Fruit fly (Drosophila melanogaster) whole organism, embryonic: ENCODE data around the gene Spn28Dc.

Source experiments
- Adf1 ChIP-seq: fragments of 200-800 bp; sonication (Bioruptor generic); IDR thresholded peaks from 2 replicates; pipeline ENCODE4 v1.3.6; 2022; ENCODE audit warnings: missing biosample characterization, missing genetic modification characterization
- Awh ChIP-seq: fragments of 200-800 bp; sonication (Bioruptor generic); IDR thresholded peaks from 2 replicates; pipeline ENCODE4, ENCODE4 v1.3.6; 2022; ENCODE audit warnings: missing biosample characterization, missing genetic modification characterization
- B-H1 ChIP-seq: fragments of 200-800 bp; sonication (Bioruptor generic); IDR thresholded peaks from 3 replicates; pipeline ENCODE4 v1.3.6; 2022; ENCODE audit warnings: missing biosample characterization, missing genetic modification characterization
- CG10959 ChIP-seq: fragments of 200-800 bp; sonication (Bioruptor generic); IDR thresholded peaks from 2 replicates; pipeline ENCODE4 v1.3.6; 2022; ENCODE audit warnings: missing biosample characterization, missing genetic modification characterization
- CG11093 ChIP-seq: fragments of 200-800 bp; sonication (Bioruptor generic); IDR thresholded peaks from 3 replicates; pipeline ENCODE4 v1.3.6; 2022; ENCODE audit warnings: missing biosample characterization, missing genetic modification characterization
- CG11504 ChIP-seq: fragments of 200-800 bp; sonication (Bioruptor generic); optimal IDR thresholded peaks from 3 replicates; lab custom pipeline; 2019; ENCODE audit warnings: missing biosample characterization, mild to moderate bottlenecking, missing genetic modification characterization, moderate library complexity
- CG12769 ChIP-seq: fragments of 200-800 bp; sonication (Bioruptor generic); optimal IDR thresholded peaks from 2 replicates; lab custom pipeline; 2019; ENCODE audit warnings: missing biosample characterization, mild to moderate bottlenecking, missing genetic modification characterization, moderate library complexity
- CG13894 ChIP-seq: fragments of 200-800 bp; sonication (Bioruptor generic); optimal IDR thresholded peaks from 3 replicates; lab custom pipeline; 2018; ENCODE audit warnings: missing biosample characterization, mild to moderate bottlenecking, missing genetic modification characterization, moderate library complexity
- CG15514 ChIP-seq: fragments of 200-800 bp; sonication (Bioruptor generic); optimal IDR thresholded peaks from 3 replicates; lab custom pipeline; 2017; ENCODE audit warnings: missing biosample characterization, missing genetic modification characterization, mild to moderate bottlenecking, moderate library complexity, missing genetic modification reagents
- CG17186 ChIP-seq: fragments of 200-800 bp; sonication (Bioruptor generic); optimal IDR thresholded peaks from 3 replicates; lab custom pipeline; 2017; ENCODE audit warnings: missing biosample characterization, missing genetic modification reagents, missing genetic modification characterization
- CG17912 ChIP-seq: fragments of 200-800 bp; sonication (Bioruptor generic); optimal IDR thresholded peaks from 2 replicates; lab custom pipeline; 2018; ENCODE audit warnings: missing biosample characterization, mild to moderate bottlenecking, missing genetic modification characterization
- CG2116 ChIP-seq: fragments of 200-800 bp; sonication (Bioruptor generic); optimal IDR thresholded peaks from 3 replicates; lab custom pipeline; 2018; ENCODE audit warnings: missing biosample characterization, mild to moderate bottlenecking, missing genetic modification characterization
- CG3407 ChIP-seq: fragments of 200-800 bp; sonication (Bioruptor generic); optimal IDR thresholded peaks from 2 replicates; lab custom pipeline; 2018; ENCODE audit warnings: missing biosample characterization, mild to moderate bottlenecking, missing genetic modification characterization
- CG34224 ChIP-seq: fragments of 200-800 bp; sonication (Bioruptor generic); IDR thresholded peaks from 3 replicates; pipeline ENCODE4 v1.3.6; 2022; ENCODE audit warnings: missing biosample characterization, missing genetic modification characterization; ENCODE audit not compliant: partially characterized antibody
- CG4328 ChIP-seq: fragments of 200-800 bp; sonication (Bioruptor generic); optimal IDR thresholded peaks from 3 replicates; lab custom pipeline; 2017; ENCODE audit warnings: missing biosample characterization, missing genetic modification reagents, missing genetic modification characterization
- CTCF ChIP-seq: fragments of 200-800 bp; sonication (Bioruptor generic); optimal IDR thresholded peaks from 2 replicates; lab custom pipeline; 2017; ENCODE audit warnings: missing biosample characterization, mild to moderate bottlenecking, missing genetic modification characterization, moderate library complexity
- D19A ChIP-seq: fragments of 200-800 bp; optimal IDR thresholded peaks from 3 replicates; lab custom pipeline; 2019; ENCODE audit warnings: missing biosample characterization, mild to moderate bottlenecking, missing genetic modification characterization, moderate library complexity
- Deaf1 ChIP-seq: fragments of 200-800 bp; optimal IDR thresholded peaks from 3 replicates; lab custom pipeline; 2019; ENCODE audit warnings: missing biosample characterization, mild to moderate bottlenecking, missing genetic modification characterization, moderate library complexity
- HHEX ChIP-seq: fragments of 200-800 bp; sonication (Bioruptor generic); optimal IDR thresholded peaks from 3 replicates; lab custom pipeline; 2017; ENCODE audit warnings: missing biosample characterization, mild to moderate bottlenecking, missing genetic modification characterization, missing genetic modification reagents
- Hmx ChIP-seq: fragments of 200-800 bp; sonication (Bioruptor generic); optimal IDR thresholded peaks from 2 replicates; lab custom pipeline; 2016; ENCODE audit warnings: missing biosample characterization, missing genetic modification characterization
- Lhr ChIP-seq: fragments of 200-800 bp; sonication (Bioruptor generic); optimal IDR thresholded peaks from 3 replicates; lab custom pipeline; 2017; ENCODE audit warnings: mild to moderate bottlenecking, missing biosample characterization, missing genetic modification reagents, missing genetic modification characterization
- Lim3 ChIP-seq: fragments of 200-800 bp; sonication (Bioruptor generic); IDR thresholded peaks from 2 replicates; pipeline ENCODE4 v1.3.6; 2022; ENCODE audit warnings: missing biosample characterization, missing genetic modification characterization
- Med ChIP-seq: fragments of 200-800 bp; sonication (Bioruptor generic); peaks from one replicate; lab custom pipeline; 2016; ENCODE audit warnings: missing biosample characterization, missing genetic modification characterization, mild to moderate bottlenecking, inconsistent platforms, moderate library complexity
- NC2α ChIP-seq: fragments of 200-800 bp; sonication (Bioruptor generic); optimal IDR thresholded peaks from 2 replicates; lab custom pipeline; 2016; ENCODE audit warnings: missing biosample characterization, missing genetic modification characterization
- Pdp1 ChIP-seq, 2 experiments: fragments of 200-800 bp; sonication (Bioruptor generic); optimal IDR thresholded peaks; 3 replicates each; lab custom pipeline; 2016; ENCODE audit warnings: missing biosample characterization in 2 of 2, missing genetic modification characterization in 2 of 2, mild to moderate bottlenecking in 1 of 2, moderate library complexity in 1 of 2
- Ravus ChIP-seq: fragments of 200-800 bp; sonication (Bioruptor generic); IDR thresholded peaks from 2 replicates; pipeline ENCODE4 v1.3.6; 2022; ENCODE audit warnings: missing biosample characterization, missing genetic modification characterization
- Rfx ChIP-seq: fragments of 200-800 bp; sonication (Bioruptor generic); IDR thresholded peaks from 2 replicates; pipeline ENCODE4 v1.3.6; 2022; ENCODE audit warnings: missing biosample characterization, missing genetic modification characterization
- bab2 ChIP-seq: fragments of 200-800 bp; sonication (Bioruptor generic); optimal IDR thresholded peaks from 2 replicates; lab custom pipeline; 2016; ENCODE audit warnings: missing biosample characterization, missing genetic modification characterization
- bigmax ChIP-seq: fragments of 200-800 bp; sonication (Bioruptor generic); optimal IDR thresholded peaks from 2 replicates; lab custom pipeline; 2018; ENCODE audit warnings: missing biosample characterization, mild to moderate bottlenecking, missing genetic modification characterization
- br ChIP-seq: fragments of >200 bp; optimal IDR thresholded peaks from 2 replicates; lab custom pipeline; 2017
- cato ChIP-seq: fragments of 200-800 bp; sonication (Bioruptor generic); optimal IDR thresholded peaks from 2 replicates; lab custom pipeline; 2016; ENCODE audit warnings: missing biosample characterization, missing genetic modification characterization, borderline replicate concordance
- crol ChIP-seq: fragments of 200-800 bp; sonication (Bioruptor generic); IDR thresholded peaks from 2 replicates; pipeline ENCODE4 v1.3.6; 2022; ENCODE audit warnings: missing biosample characterization, missing genetic modification characterization
- crp ChIP-seq, 2 experiments: fragments of 200-800 bp; sonication (Bioruptor generic); optimal IDR thresholded peaks; 2 replicates in 1 of 2; 3 replicates in 1 of 2; lab custom pipeline; 2017; ENCODE audit warnings: missing biosample characterization in 2 of 2, missing genetic modification characterization in 2 of 2, mild to moderate bottlenecking in 1 of 2, moderate library complexity in 1 of 2
- cwo ChIP-seq: fragments of 200-800 bp; sonication (Bioruptor generic); optimal IDR thresholded peaks from 3 replicates; lab custom pipeline; 2017; ENCODE audit warnings: missing biosample characterization, missing genetic modification characterization, mild to moderate bottlenecking, moderate library complexity, missing genetic modification reagents
- dan ChIP-seq: fragments of 200-800 bp; sonication (Bioruptor generic); IDR thresholded peaks from 2 replicates; pipeline ENCODE4 v1.3.6; 2022; ENCODE audit warnings: missing biosample characterization, missing genetic modification characterization
- dysf ChIP-seq: fragments of 200-800 bp; sonication (Bioruptor generic); IDR thresholded peaks from 3 replicates; pipeline ENCODE4 v1.3.6; 2022; ENCODE audit warnings: missing biosample characterization, missing genetic modification characterization
- fd102C ChIP-seq: fragments of 200-800 bp; sonication (Bioruptor generic); optimal IDR thresholded peaks from 2 replicates; lab custom pipeline; 2018; ENCODE audit warnings: missing biosample characterization, mild to moderate bottlenecking, missing genetic modification characterization, moderate library complexity
- hb ChIP-seq: fragments of 200-800 bp; sonication (Bioruptor generic); IDR thresholded peaks from 3 replicates; pipeline ENCODE4 v1.3.6; 2022; ENCODE audit warnings: missing biosample characterization, missing genetic modification characterization; ENCODE audit not compliant: partially characterized antibody
- hbn ChIP-seq: fragments of 200-800 bp; sonication (Bioruptor generic); IDR thresholded peaks from 2 replicates; pipeline ENCODE4 v1.3.6; 2022; ENCODE audit warnings: missing biosample characterization, missing genetic modification characterization; ENCODE audit not compliant: partially characterized antibody
- kni ChIP-seq: fragments of 200-800 bp; sonication (Bioruptor generic); optimal IDR thresholded peaks from 3 replicates; lab custom pipeline; 2017; ENCODE audit warnings: mild to moderate bottlenecking, missing biosample characterization, missing genetic modification reagents, missing genetic modification characterization
- nmo ChIP-seq: fragments of 200-800 bp; sonication (Bioruptor generic); optimal IDR thresholded peaks from 2 replicates; lab custom pipeline; 2018; ENCODE audit warnings: missing biosample characterization, mild to moderate bottlenecking, missing genetic modification characterization, moderate library complexity
- pb ChIP-seq: fragments of 200-800 bp; sonication (Bioruptor generic); optimal IDR thresholded peaks from 3 replicates; lab custom pipeline; 2016; ENCODE audit warnings: missing biosample characterization, missing genetic modification characterization
- pfk ChIP-seq: fragments of 200-800 bp; sonication (Bioruptor generic); optimal IDR thresholded peaks from 2 replicates; lab custom pipeline; 2018; ENCODE audit warnings: missing biosample characterization, mild to moderate bottlenecking, missing genetic modification characterization, moderate library complexity
- phol ChIP-seq: fragments of 200-800 bp; sonication (Bioruptor generic); optimal IDR thresholded peaks from 3 replicates; lab custom pipeline; 2018; ENCODE audit warnings: missing biosample characterization, mild to moderate bottlenecking, missing genetic modification characterization, moderate library complexity
- sc ChIP-seq, 3 experiments: fragments of >200 bp in 2 of 3; fragments of 200-800 bp in 1 of 3; sonication (Bioruptor generic) in 1 of 3; optimal IDR thresholded peaks; 2 replicates in 2 of 3; 3 replicates in 1 of 3; lab custom pipeline; 2017; ENCODE audit warnings: mild to moderate bottlenecking in 1 of 3, missing biosample characterization in 1 of 3, missing genetic modification characterization in 1 of 3, missing genetic modification reagents in 1 of 3
- slou ChIP-seq: fragments of 200-800 bp; sonication (Bioruptor generic); optimal IDR thresholded peaks from 3 replicates; lab custom pipeline; 2016; ENCODE audit warnings: missing biosample characterization, missing genetic modification characterization
- slp2 ChIP-seq: fragments of 200-800 bp; sonication (Bioruptor generic); optimal IDR thresholded peaks from 2 replicates; lab custom pipeline; 2016; ENCODE audit warnings: missing biosample characterization, missing genetic modification characterization
- sug ChIP-seq: fragments of 200-800 bp; optimal IDR thresholded peaks from 2 replicates; lab custom pipeline; 2019; ENCODE audit warnings: missing biosample characterization, mild to moderate bottlenecking, missing genetic modification characterization, moderate library complexity
- toy ChIP-seq: fragments of 200-800 bp; sonication (Bioruptor generic); IDR thresholded peaks from 2 replicates; pipeline ENCODE4 v1.3.6; 2022; ENCODE audit warnings: missing biosample characterization, missing genetic modification characterization
- unpg ChIP-seq: fragments of 200-800 bp; sonication (Bioruptor generic); optimal IDR thresholded peaks from 3 replicates; lab custom pipeline; 2018; ENCODE audit warnings: missing biosample characterization, mild to moderate bottlenecking, missing genetic modification characterization, moderate library complexity
- zfh1 ChIP-seq: fragments of 200-800 bp; sonication (Bioruptor generic); IDR thresholded peaks from 3 replicates; pipeline ENCODE4 v1.3.6; 2022; ENCODE audit warnings: missing biosample characterization, missing genetic modification characterization

Spn28Dc gene

DNA sequence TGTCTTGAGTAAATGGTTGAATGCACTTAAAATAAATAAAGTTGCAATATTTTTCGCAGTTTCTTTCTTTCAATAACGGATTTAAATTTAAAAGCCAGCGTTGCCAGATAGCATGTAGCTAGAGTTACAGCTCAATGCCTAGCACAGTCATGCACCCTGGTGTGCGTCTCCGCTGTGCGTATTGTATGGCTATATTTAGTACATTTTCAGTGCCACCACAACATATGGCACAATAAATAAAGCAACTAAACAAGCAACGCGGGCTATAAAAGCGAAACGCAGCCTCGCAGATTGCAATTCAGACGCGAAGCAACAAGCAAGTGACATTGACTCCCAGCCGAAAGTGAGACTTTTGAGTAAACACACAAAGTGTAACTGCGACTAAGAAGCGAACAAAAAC, 8.4 kb downstream of the Spn28Dc start, which contains the start of gene Sirup (continued):
- TF ChIP-seq phol (tag; lab: Kevin White, UChicago) = peak; percentile 49
- TF ChIP-seq sc (optimal IDR thresholded peaks at IDR 0.05; lab: Kevin White, UChicago) = no peak
- no peak for TF ChIP-seq sc (GFP tag; optimal IDR thresholded peaks at IDR 0.05; lab: Kevin White, UChicago)
- no peak for TF ChIP-seq Hmx (GFP tag; lab: Kevin White, UChicago)
- TF ChIP-seq Lim3 = no peak
- TF ChIP-seq Ravus (GFP tag; lab: Robert Waterston, UW) = no peak
- TF ChIP-seq CG13894 (tag; lab: Kevin White, UChicago) = peak; percentile 35
- TF ChIP-seq D19A (tag; lab: Kevin White, UChicago) = no peak
- peak; percentile 32 to 86 for TF ChIP-seq crp (GFP tag; optimal IDR thresholded peaks at IDR 0.05; lab: Kevin White, UChicago)
- TF ChIP-seq CTCF (GFP tag; lab: Kevin White, UChicago) = peak; percentile 70
- TF ChIP-seq Med (GFP tag; lab: Kevin White, UChicago) = peak; percentile 56
- TF ChIP-seq CG15514 (GFP tag; lab: Kevin White, UChicago) = peak; percentile 80
- TF ChIP-seq B-H1 (GFP tag; lab: Robert Waterston, UW) = no peak
- 0 out of 2 replicates have a peak, but pooled peaks have one; percentile 28 for TF ChIP-seq CG10959 (GFP tag; lab: Robert Waterston, UW)
- TF ChIP-seq HHEX (GFP tag; lab: Kevin White, UChicago) = no peak
- TF ChIP-seq CG2116 (GFP tag; lab: Kevin White, UChicago) = peak; percentile 47
- TF ChIP-seq Pdp1 (GFP tag; optimal IDR thresholded peaks at IDR 0.05; lab: Kevin White, UChicago) = peak in 1 of 2 experiments; percentile 74
- TF ChIP-seq slou (GFP tag; lab: Kevin White, UChicago) = no peak
- no peak for TF ChIP-seq dysf (GFP tag; lab: Robert Waterston, UW)
- TF ChIP-seq kni = no peak
- TF ChIP-seq pb (GFP tag; lab: Kevin White, UChicago) = no peak
- TF ChIP-seq CG3407 (GFP tag; lab: Kevin White, UChicago) = no peak
- no peak for TF ChIP-seq hb
- no peak for TF ChIP-seq hbn (GFP tag; lab: Robert Waterston, UW)
- TF ChIP-seq CG4328 (GFP tag; lab: Kevin White, UChicago) = no peak
- TF ChIP-seq zfh1 = peak; percentile 15; the same call in 1 of the 3 replicates
- TF ChIP-seq bab2 = no peak
- no peak for TF ChIP-seq dan (GFP tag; lab: Robert Waterston, UW)
- TF ChIP-seq bigmax (GFP tag; lab: Kevin White, UChicago) = no peak
- no peak for TF ChIP-seq CG12769 (tag; lab: Kevin White, UChicago)
- TF ChIP-seq pfk = no peak
- no peak for TF ChIP-seq toy
- TF ChIP-seq CG11504 (tag; lab: Kevin White, UChicago) = peak; percentile 44
- peak; percentile 11 for TF ChIP-seq CG17912 (GFP tag; lab: Kevin White, UChicago)
- no peak for TF ChIP-seq Deaf1 (tag; lab: Kevin White, UChicago)
- TF ChIP-seq Adf1 = no peak
- TF ChIP-seq nmo = peak; percentile 43
- TF ChIP-seq NC2α (GFP tag; lab: Kevin White, UChicago) = peak; percentile 15
- no peak for TF ChIP-seq sug (tag; lab: Kevin White, UChicago)
- no peak for TF ChIP-seq cato
- no peak for TF ChIP-seq CG34224 (GFP tag; lab: Robert Waterston, UW)
- no peak for TF ChIP-seq slp2
- TF ChIP-seq Awh (GFP tag; lab: Robert Waterston, UW) = no peak
- peak; percentile 30 for TF ChIP-seq CG17186 (GFP tag; lab: Kevin White, UChicago)
- TF ChIP-seq CG11093 (GFP tag; lab: Robert Waterston, UW) = no peak
- TF ChIP-seq crol = no peak
- no peak for TF ChIP-seq fd102C
- no peak for TF ChIP-seq br (lab: Kevin White, UChicago)
- no peak for TF ChIP-seq cwo (GFP tag; lab: Kevin White, UChicago)
- TF ChIP-seq Lhr (GFP tag; lab: Kevin White, UChicago) = peak; percentile 79
- peak; percentile 63 for TF ChIP-seq Rfx (GFP tag; lab: Robert Waterston, UW)
- TF ChIP-seq unpg = no peak
